Worm (Caenorhabditis elegans) whole organism, L2 larva: ENCODE measurements around the gene tbc-13.
A peak's percentile ranks its signal among the peaks of the same experiment; 100 is the strongest.

Source experiments
- blmp-1 ChIP-seq: sonication (generic microtip); optimal IDR thresholded peaks from 2 replicates; lab custom pipeline; 2017; ENCODE audit warnings: missing genetic modification characterization, mild to moderate bottlenecking, missing compliant biosample characterization, antibody characterized with exemption, moderate library complexity; ENCODE audit not compliant: insufficient read depth
- dmd-4 ChIP-seq: sonication (generic microtip); optimal IDR thresholded peaks from 2 replicates; lab custom pipeline; 2017; ENCODE audit warnings: missing biosample characterization, missing genetic modification characterization
- lin-13 ChIP-seq: fragments of 150-350 bp; optimal IDR thresholded peaks from 2 replicates; lab custom pipeline; 2014; ENCODE audit warnings: missing biosample characterization, missing genetic modification reagents, missing genetic modification characterization
- lsy-2 ChIP-seq, 2 experiments: fragments of 150-350 bp in 1 of 2; sonication (generic microtip) in 1 of 2; optimal IDR thresholded peaks; 2 replicates each; lab custom pipeline; 2014 to 2017; ENCODE audit warnings: missing biosample characterization in 2 of 2, missing genetic modification characterization in 2 of 2
- nhr-25 ChIP-seq: fragments of 150-350 bp; sonication (generic microtip); optimal IDR thresholded peaks from 3 replicates; lab custom pipeline; 2014; ENCODE audit warnings: missing biosample characterization, missing genetic modification characterization
- snpc-4 ChIP-seq: fragments of 150-350 bp; optimal IDR thresholded peaks from 2 replicates; lab custom pipeline; 2014; ENCODE audit warnings: missing biosample characterization, missing genetic modification characterization
- unc-39 ChIP-seq: fragments of 150-350 bp; optimal IDR thresholded peaks from 2 replicates; lab custom pipeline; 2014; ENCODE audit warnings: missing biosample characterization, missing genetic modification characterization
- ztf-11 ChIP-seq: sonication (generic microtip); optimal IDR thresholded peaks from 2 replicates; lab custom pipeline; 2017; ENCODE audit warnings: missing biosample characterization, missing genetic modification characterization

- TF ChIP-seq dmd-4 (tag; lab: Kevin White, UChicago), result no peak
- TF ChIP-seq ztf-11 (tag; lab: Kevin White, UChicago), result no peak
- no peak for TF ChIP-seq unc-39 (tag; lab: Kevin White, UChicago)
- TF ChIP-seq lin-13 (GFP tag; lab: Kevin White, UChicago), result no peak
- TF ChIP-seq blmp-1 (tag; lab: Kevin White, UChicago), result no peak
- TF ChIP-seq lsy-2 (tag; optimal IDR thresholded peaks at IDR 0.05; lab: Kevin White, UChicago), result peak in 1 of 2 experiments; percentile 34
- no peak for TF ChIP-seq nhr-25 (tag; lab: Kevin White, UChicago)
- TF ChIP-seq snpc-4 (tag; lab: Kevin White, UChicago), result no peak
These were observed 28.6 kb downstream of the tbc-13 start for ce11 chrX:12513415-12513814.
